Worm (Caenorhabditis elegans) whole organism, L2 larva: ENCODE measurements around the gene mec-2.

ENCODE experiments used
- R02D3.7 ChIP-seq: fragments of 150-350 bp; optimal IDR thresholded peaks from 2 replicates; lab custom pipeline; 2014; ENCODE audit warnings: missing biosample characterization, missing genetic modification characterization
- alr-1 ChIP-seq: fragments of 150-350 bp; optimal IDR thresholded peaks from 2 replicates; lab custom pipeline; 2014; ENCODE audit warnings: missing biosample characterization, missing genetic modification characterization
- elt-3 ChIP-seq: sonication (generic microtip); optimal IDR thresholded peaks from 2 replicates; lab custom pipeline; 2017; ENCODE audit warnings: missing biosample characterization, missing genetic modification characterization
- nhr-237 ChIP-seq: fragments of 150-350 bp; optimal IDR thresholded peaks from 2 replicates; lab custom pipeline; 2014; ENCODE audit warnings: missing biosample characterization, missing genetic modification characterization
- nhr-25 ChIP-seq: fragments of 150-350 bp; sonication (generic microtip); optimal IDR thresholded peaks from 3 replicates; lab custom pipeline; 2014; ENCODE audit warnings: missing biosample characterization, missing genetic modification characterization
- nhr-6 ChIP-seq: fragments of 150-350 bp; optimal IDR thresholded peaks from 2 replicates; lab custom pipeline; 2014; ENCODE audit warnings: missing biosample characterization, missing genetic modification characterization
- skn-1 ChIP-seq: sonication (generic microtip); optimal IDR thresholded peaks from 2 replicates; lab custom pipeline; 2017; ENCODE audit warnings: missing biosample characterization, missing genetic modification characterization
- snpc-4 ChIP-seq: fragments of 150-350 bp; optimal IDR thresholded peaks from 2 replicates; lab custom pipeline; 2014; ENCODE audit warnings: missing biosample characterization, missing genetic modification characterization
- unc-39 ChIP-seq: fragments of 150-350 bp; optimal IDR thresholded peaks from 2 replicates; lab custom pipeline; 2014; ENCODE audit warnings: missing biosample characterization, missing genetic modification characterization
- unc-62 ChIP-seq: fragments of 150-350 bp; optimal IDR thresholded peaks from 2 replicates; lab custom pipeline; 2014; ENCODE audit warnings: missing biosample characterization, missing genetic modification reagents, missing genetic modification characterization
- ztf-11 ChIP-seq: sonication (generic microtip); optimal IDR thresholded peaks from 2 replicates; lab custom pipeline; 2017; ENCODE audit warnings: missing biosample characterization, missing genetic modification characterization
- ztf-4 ChIP-seq: fragments of 150-350 bp; optimal IDR thresholded peaks from 2 replicates; lab custom pipeline; 2014; ENCODE audit warnings: missing biosample characterization, missing genetic modification characterization

DNA sequence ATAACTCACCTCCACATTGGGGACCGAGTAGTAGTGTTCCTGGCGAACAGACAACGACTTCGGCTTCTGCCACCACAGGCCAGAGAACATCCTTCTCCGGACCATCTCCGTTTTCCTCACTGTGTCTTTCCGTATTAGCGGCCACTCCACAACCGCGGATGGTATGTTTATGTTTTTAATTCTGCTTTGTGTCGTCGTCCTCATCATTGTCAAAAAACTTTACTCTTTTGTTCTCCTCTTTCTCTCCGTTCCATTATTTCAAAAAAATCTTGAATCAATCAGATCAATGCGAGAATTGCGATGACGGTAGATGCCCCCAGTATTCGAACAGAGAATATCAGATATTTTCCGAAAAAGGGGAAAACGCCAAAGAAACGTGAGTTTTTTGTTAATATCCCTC lies at the start of gene mec-2:
- TF ChIP-seq alr-1 (tag; lab: Kevin White, UChicago), result no peak
- TF ChIP-seq unc-39 (tag; lab: Kevin White, UChicago), result no peak
- no peak for TF ChIP-seq ztf-4 (tag; lab: Kevin White, UChicago)
- TF ChIP-seq elt-3 (tag; lab: Kevin White, UChicago), result no peak
- TF ChIP-seq R02D3.7 (tag; lab: Kevin White, UChicago), result no peak
- TF ChIP-seq ztf-11, result no peak
- no peak for TF ChIP-seq nhr-6
- no peak for TF ChIP-seq nhr-237
- no peak for TF ChIP-seq skn-1 (tag; lab: Kevin White, UChicago)
- TF ChIP-seq snpc-4, result no peak
- TF ChIP-seq nhr-25 (tag; lab: Kevin White, UChicago), result no peak
- TF ChIP-seq unc-62, result no peak
